Worm (Caenorhabditis elegans) whole organism, L1 larva: Measurements from ENCODE around the gene picc-1.

Source experiments
- fos-1 ChIP-seq: fragments of 150-350 bp; optimal IDR thresholded peaks from 2 replicates; lab custom pipeline; 2014; ENCODE audit warnings: missing biosample characterization, missing genetic modification characterization
- lin-15B ChIP-seq: fragments of 150-350 bp; sonication (generic microtip); optimal IDR thresholded peaks from 3 replicates; lab custom pipeline; 2014; ENCODE audit warnings: missing biosample characterization, missing genetic modification characterization
- mep-1 ChIP-seq: fragments of 150-350 bp; optimal IDR thresholded peaks from 2 replicates; lab custom pipeline; 2014; ENCODE audit warnings: missing biosample characterization, missing genetic modification characterization

DNA sequence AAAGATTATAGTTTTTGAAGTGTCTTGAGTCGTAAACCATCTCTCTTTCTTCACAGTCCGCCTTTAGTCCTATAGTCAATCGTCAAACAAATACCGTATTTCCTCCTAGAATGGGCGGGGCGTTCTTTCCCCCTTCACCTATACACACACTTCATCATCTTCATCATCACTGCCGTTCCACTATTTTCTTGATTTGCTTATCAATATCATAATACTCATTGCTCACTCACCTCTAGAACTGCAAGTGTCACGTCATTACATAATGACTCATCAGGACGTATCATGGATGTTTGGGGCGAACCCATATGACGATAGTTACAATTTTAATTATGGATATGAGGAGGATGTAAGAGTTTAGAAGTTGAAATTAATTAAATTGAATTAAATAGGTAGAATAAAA is 8.2 kb upstream of the picc-1 start:
- TF ChIP-seq lin-15B (tag; lab: Kevin White, UChicago), result no peak
- TF ChIP-seq fos-1 (tag; lab: Kevin White, UChicago), result no peak
- TF ChIP-seq mep-1 (tag; lab: Kevin White, UChicago), result no peak
